Fruit fly (Drosophila melanogaster) whole organism: Measurements from ENCODE around the gene Ranbp16.

Source experiments
- CG8478 ChIP-seq: fragments of >200 bp; optimal IDR thresholded peaks from 2 replicates; lab custom pipeline; 2018; ENCODE audit warnings: inconsistent platforms
- Dll ChIP-seq: fragments of >200 bp; optimal IDR thresholded peaks from 2 replicates; lab custom pipeline; 2017
- EcR ChIP-seq, 2 experiments: fragments of >200 bp; optimal IDR thresholded peaks; 2 replicates each; lab custom pipeline; 2017; ENCODE audit warnings: missing biosample characterization in 2 of 2, missing genetic modification characterization in 2 of 2, missing genetic modification reagents in 2 of 2
- psq ChIP-seq: fragments of >200 bp; optimal IDR thresholded peaks from 2 replicates; lab custom pipeline; 2017
- usp ChIP-seq: fragments of >200 bp; optimal IDR thresholded peaks from 2 replicates; lab custom pipeline; 2017; ENCODE audit warnings: missing biosample characterization, missing genetic modification characterization, mixed read lengths

- TF ChIP-seq EcR (GFP tag; optimal IDR thresholded peaks at IDR 0.05; lab: Kevin White, UChicago) (no peak), CG8478 (lab: Kevin White, UChicago) (no peak), psq (lab: Kevin White, UChicago) (no peak), usp (GFP tag; lab: Kevin White, UChicago) (no peak), Dll (no peak)
These were observed 39.6 kb upstream of the Ranbp16 start, which contains the start of gene mmd for dm6 chrX:15973157-15973774.
